Fruit fly (Drosophila melanogaster): Measurements from ENCODE around the gene GstD6.

The GstD6 gene

DNA sequence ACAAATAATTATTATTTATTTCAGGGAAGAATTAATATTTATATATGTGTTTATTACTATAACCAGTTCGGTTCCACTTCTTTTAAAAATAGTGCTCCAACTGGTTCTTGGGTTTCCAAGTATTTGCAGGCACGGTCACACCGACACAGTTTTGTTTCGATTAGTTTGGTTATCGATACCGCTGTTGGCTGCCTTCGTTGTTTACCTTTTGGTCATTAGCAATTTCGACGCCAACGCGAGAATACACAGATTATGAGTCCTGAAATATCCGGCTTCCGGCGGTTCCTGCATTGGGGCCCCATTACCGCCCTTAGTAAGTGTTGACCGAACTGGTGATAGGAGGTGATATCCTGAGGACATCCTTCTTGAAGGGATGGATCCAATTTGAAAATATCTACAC is 31.2 kb downstream of the GstD6 start, which contains the start of gene CG5196 (continued):
- TF ChIP-seq Hsf (GFP tag; optimal IDR thresholded peaks at IDR 0.05), result no peak
- no peak for TF ChIP-seq CG6689 (GFP tag; IDR thresholded peaks at IDR 0.05)
- peak; percentile 31 for TF ChIP-seq nmo (GFP tag; optimal IDR thresholded peaks at IDR 0.05)
- TF ChIP-seq jumu (GFP tag; optimal IDR thresholded peaks at IDR 0.05), result peak; percentile 5
- TF ChIP-seq sob (GFP tag; IDR thresholded peaks at IDR 0.05), result peak; percentile 20; the same call in 1 of the 2 replicates
- TF ChIP-seq emc (GFP tag; optimal IDR thresholded peaks at IDR 0.05), result no peak
- TF ChIP-seq Atf-2 (GFP tag; optimal IDR thresholded peaks at IDR 0.05), result no peak
- no peak for TF ChIP-seq ssp (GFP tag; IDR thresholded peaks at IDR 0.05)
- no peak for TF ChIP-seq tll (GFP tag; optimal IDR thresholded peaks at IDR 0.05)
- TF ChIP-seq crol (GFP tag; IDR thresholded peaks at IDR 0.05), result no peak
- peak; percentile 55; the same call in 2 of the 3 replicates for TF ChIP-seq CG7963 (GFP tag; IDR thresholded peaks at IDR 0.05; ENCODE audit: partially characterized antibody)
- no peak for TF ChIP-seq twi (tag; optimal IDR thresholded peaks at IDR 0.05)
- TF ChIP-seq pfk (GFP tag; optimal IDR thresholded peaks at IDR 0.05), result no peak
- TF ChIP-seq gfzf (GFP tag; optimal IDR thresholded peaks at IDR 0.05), result peak; percentile 75
- peak; percentile 5 for TF ChIP-seq CoRest (tag; optimal IDR thresholded peaks at IDR 0.05)
- TF ChIP-seq E2f1 (GFP tag; IDR thresholded peaks at IDR 0.05), result no peak
- TF ChIP-seq Nf-YB (GFP tag; optimal IDR thresholded peaks at IDR 0.05), result peak; percentile 29
- TF ChIP-seq sd (tag; optimal IDR thresholded peaks at IDR 0.05), result peak; percentile 30
- TF ChIP-seq tio (GFP tag; optimal IDR thresholded peaks at IDR 0.05), result no peak
- no peak for TF ChIP-seq CG15601 (tag; optimal IDR thresholded peaks at IDR 0.05)
- TF ChIP-seq klu (GFP tag; IDR thresholded peaks at IDR 0.05), result no peak
- TF ChIP-seq eve (GFP tag; optimal IDR thresholded peaks at IDR 0.05), result no peak
- no peak for TF ChIP-seq scrt (GFP tag; optimal IDR thresholded peaks at IDR 0.05)
- TF ChIP-seq repo (GFP tag; optimal IDR thresholded peaks at IDR 0.05), result peak; percentile 9
- TF ChIP-seq kah (GFP tag; optimal IDR thresholded peaks at IDR 0.05), result peak; percentile 17
- peak; percentile 20 for TF ChIP-seq gsb-n (tag; optimal IDR thresholded peaks at IDR 0.05)
- TF ChIP-seq sc (optimal IDR thresholded peaks at IDR 0.05), result no peak
- TF ChIP-seq sc (GFP tag; optimal IDR thresholded peaks at IDR 0.05), result no peak
- no peak for TF ChIP-seq CG13296 (GFP tag; optimal IDR thresholded peaks at IDR 0.05)
- no peak for TF ChIP-seq usp (GFP tag; optimal IDR thresholded peaks at IDR 0.05)
- no peak for TF ChIP-seq CG17568 (GFP tag; optimal IDR thresholded peaks at IDR 0.05)
- TF ChIP-seq tin (GFP tag; optimal IDR thresholded peaks at IDR 0.05), result no peak
- TF ChIP-seq CG3995 (GFP tag; optimal IDR thresholded peaks at IDR 0.05), result peak; percentile 78
- no peak for TF ChIP-seq Nf-YA (GFP tag; IDR thresholded peaks at IDR 0.05)
- TF ChIP-seq hkb (optimal IDR thresholded peaks at IDR 0.05), result no peak
- no peak for TF ChIP-seq hkb (GFP tag; IDR thresholded peaks at IDR 0.05)
- peak; percentile 43 for TF ChIP-seq Abd-B (GFP tag; optimal IDR thresholded peaks at IDR 0.05)
- TF ChIP-seq Ssrp (tag; optimal IDR thresholded peaks at IDR 0.05), result no peak
- no peak for TF ChIP-seq gcm2 (GFP tag; optimal IDR thresholded peaks at IDR 0.05)
- TF ChIP-seq CG10366 (GFP tag; IDR thresholded peaks at IDR 0.05), result no peak
- TF ChIP-seq CG14441 (GFP tag; IDR thresholded peaks at IDR 0.05), result no peak
- TF ChIP-seq Max (GFP tag; optimal IDR thresholded peaks at IDR 0.05), result peak; percentile 4
- TF ChIP-seq salm (tag; optimal IDR thresholded peaks at IDR 0.05), result no peak
- TF ChIP-seq CG15011 (GFP tag; optimal IDR thresholded peaks at IDR 0.05), result no peak
- TF ChIP-seq row (GFP tag; IDR thresholded peaks at IDR 0.05), result peak; percentile 74
- TF ChIP-seq CG15269 (tag; optimal IDR thresholded peaks at IDR 0.05), result no peak
- TF ChIP-seq Usf (GFP tag; optimal IDR thresholded peaks at IDR 0.05), result no peak
- TF ChIP-seq CG12769 (tag; optimal IDR thresholded peaks at IDR 0.05), result no peak
- no peak for TF ChIP-seq CG2678 (tag; optimal IDR thresholded peaks at IDR 0.05)
- TF ChIP-seq CG9609 (GFP tag; optimal IDR thresholded peaks at IDR 0.05), result no peak
- no peak for TF ChIP-seq CG2129 (GFP tag; IDR thresholded peaks at IDR 0.05; ENCODE audit: partially characterized antibody)
- TF ChIP-seq shn (GFP tag; optimal IDR thresholded peaks at IDR 0.05), result no peak
